Fruit fly (Drosophila melanogaster): ENCODE measurements around the gene CG7829.

CG7829 gene

DNA sequence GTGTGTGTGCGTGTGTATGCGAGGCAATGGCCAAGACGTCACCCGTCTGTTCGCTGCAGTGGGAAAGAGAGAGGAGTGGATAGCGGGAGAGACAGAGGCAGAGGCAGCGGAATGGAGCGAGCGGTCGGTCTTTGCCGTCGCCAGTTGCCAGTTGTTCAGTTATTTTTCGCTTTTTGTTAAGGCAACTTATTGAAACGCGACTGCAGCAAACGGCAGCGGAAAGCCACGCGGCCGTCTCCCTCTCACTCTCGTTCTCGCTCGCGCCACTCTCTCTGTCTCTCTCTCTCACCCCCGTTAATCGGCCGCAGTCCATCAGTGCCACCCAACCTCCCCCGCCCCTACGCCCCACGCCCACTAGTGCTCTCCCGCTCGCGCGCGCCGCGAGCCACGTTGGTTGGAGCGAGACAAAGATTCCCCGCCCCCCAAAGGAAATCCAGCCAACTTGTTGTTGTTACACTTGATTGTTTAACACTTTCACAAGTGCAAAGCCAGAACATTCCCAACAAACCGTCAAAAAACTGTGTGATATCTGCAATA lies 44.7 kb downstream of the CG7829 start (continued):
- no peak for TF ChIP-seq Hmx (GFP tag; optimal IDR thresholded peaks at IDR 0.05)
- TF ChIP-seq CG13775 (GFP tag; optimal IDR thresholded peaks at IDR 0.05) = no peak
- no peak for TF ChIP-seq Bteb2 (GFP tag; optimal IDR thresholded peaks at IDR 0.05)
- peak; percentile 99 for TF ChIP-seq CG1832 (GFP tag; optimal IDR thresholded peaks at IDR 0.05)
- peak; percentile 52 for TF ChIP-seq CG15073 (GFP tag; optimal IDR thresholded peaks at IDR 0.05)
- no peak for TF ChIP-seq Sry-β (GFP tag; optimal IDR thresholded peaks at IDR 0.05)
- no peak for TF ChIP-seq trh (GFP tag; optimal IDR thresholded peaks at IDR 0.05)
- TF ChIP-seq CG12104 (GFP tag; optimal IDR thresholded peaks at IDR 0.05) = no peak
- TF ChIP-seq dmrt11E (tag; optimal IDR thresholded peaks at IDR 0.05) = no peak
- no peak for TF ChIP-seq gt (GFP tag; IDR thresholded peaks at IDR 0.05)
- TF ChIP-seq peb (GFP tag; IDR thresholded peaks at IDR 0.05) = peak; percentile 20; the same call in 1 of the 2 replicates
- TF ChIP-seq Rfx (GFP tag; IDR thresholded peaks at IDR 0.05) = peak; percentile 22; the same call in 1 of the 2 replicates
- no peak for TF ChIP-seq CG3163 (GFP tag; optimal IDR thresholded peaks at IDR 0.05)
- 0 out of 2 replicates have a peak, but pooled peaks have one; percentile 25 for TF ChIP-seq ara (GFP tag; IDR thresholded peaks at IDR 0.05)
- no peak for TF ChIP-seq Ets65A (GFP tag)
- TF ChIP-seq ssp (GFP tag; IDR thresholded peaks at IDR 0.05) = no peak
- peak; percentile 59; the same call in 1 of the 2 replicates for TF ChIP-seq CG32532 (GFP tag; IDR thresholded peaks at IDR 0.05)
- TF ChIP-seq Fer2 (tag; optimal IDR thresholded peaks at IDR 0.05) = no peak
- no peak for TF ChIP-seq NC2α (GFP tag; optimal IDR thresholded peaks at IDR 0.05)
- peak; percentile 38 for TF ChIP-seq GATAe (GFP tag; conservative IDR thresholded peaks at IDR 0.05)
- no peak for TF ChIP-seq CG3838 (GFP tag; optimal IDR thresholded peaks at IDR 0.05)
- TF ChIP-seq chinmo (GFP tag; IDR thresholded peaks at IDR 0.05; ENCODE audit: partially characterized antibody) = peak; percentile 99
- no peak for TF ChIP-seq CG5953 (GFP tag; IDR thresholded peaks at IDR 0.05)
- TF ChIP-seq CG4282 (GFP tag; optimal IDR thresholded peaks at IDR 0.05) = no peak
- TF ChIP-seq CHES-1-like (GFP tag; optimal IDR thresholded peaks at IDR 0.05) = no peak
- TF ChIP-seq mam (GFP tag; optimal IDR thresholded peaks at IDR 0.05) = no peak
- no peak for TF ChIP-seq unpg (GFP tag; optimal IDR thresholded peaks at IDR 0.05)
- no peak for TF ChIP-seq zen (tag; optimal IDR thresholded peaks at IDR 0.05)
- no peak for TF ChIP-seq fd3F (GFP tag; optimal IDR thresholded peaks at IDR 0.05)
- no peak for TF ChIP-seq lov (optimal IDR thresholded peaks at IDR 0.05)
- TF ChIP-seq lov (GFP tag; IDR thresholded peaks at IDR 0.05) = no peak
- TF ChIP-seq CG12744 (GFP tag; optimal IDR thresholded peaks at IDR 0.05) = no peak
- peak; percentile 36 for TF ChIP-seq CG17912 (GFP tag; optimal IDR thresholded peaks at IDR 0.05)
- peak; percentile 66 for TF ChIP-seq CG34376 (GFP tag; optimal IDR thresholded peaks at IDR 0.05)
- TF ChIP-seq hb (GFP tag; IDR thresholded peaks at IDR 0.05; ENCODE audit: partially characterized antibody) = no peak
- TF ChIP-seq mld (GFP tag; IDR thresholded peaks at IDR 0.05; ENCODE audit: partially characterized antibody) = no peak
- no peak; the same call in 1 of the 2 replicates for TF ChIP-seq inv (GFP tag; IDR thresholded peaks at IDR 0.05; ENCODE audit: partially characterized antibody)
- no peak for TF ChIP-seq CG2120 (GFP tag; optimal IDR thresholded peaks at IDR 0.05)
- TF ChIP-seq Aef1 (GFP tag; IDR thresholded peaks at IDR 0.05) = peak; percentile 78
- no peak for TF ChIP-seq B-H1 (GFP tag; IDR thresholded peaks at IDR 0.05)
- no peak for TF ChIP-seq onecut (GFP tag; IDR thresholded peaks at IDR 0.05)
- TF ChIP-seq CG14014 (GFP tag; IDR thresholded peaks at IDR 0.05) = peak; percentile 5; the same call in 1 of the 2 replicates
- TF ChIP-seq al (GFP tag; IDR thresholded peaks at IDR 0.05) = 0 out of 2 replicates have a peak, but pooled peaks have one; percentile 19
- no peak for TF ChIP-seq Chrac-16 (GFP tag; optimal IDR thresholded peaks at IDR 0.05)
- no peak for TF ChIP-seq Tbp (GFP tag; optimal IDR thresholded peaks at IDR 0.05)
- peak; percentile 57 for TF ChIP-seq HHEX (GFP tag; optimal IDR thresholded peaks at IDR 0.05)
- no peak for TF ChIP-seq tin (GFP tag; optimal IDR thresholded peaks at IDR 0.05)
- TF ChIP-seq hbn (GFP tag; IDR thresholded peaks at IDR 0.05; ENCODE audit: partially characterized antibody) = peak; percentile 51
- TF ChIP-seq CG30431 (GFP tag; optimal IDR thresholded peaks at IDR 0.05) = no peak
- TF ChIP-seq cg (GFP tag; optimal IDR thresholded peaks at IDR 0.05) = peak; percentile 93
- no peak for TF ChIP-seq CG4707 (GFP tag; optimal IDR thresholded peaks at IDR 0.05)

All from whole organism, embryonic.